Fruit fly (Drosophila melanogaster) whole organism, adult: ENCODE results near the gene CG16710.

Source experiments
- CG11617 ChIP-seq: fragments of 200-800 bp; sonication (Bioruptor generic); optimal IDR thresholded peaks from 2 replicates; lab custom pipeline; 2017; ENCODE audit warnings: mild to moderate bottlenecking, missing biosample characterization, missing genetic modification reagents, missing genetic modification characterization
- CG12768 ChIP-seq: fragments of 200-800 bp; sonication (Bioruptor generic); optimal IDR thresholded peaks from 2 replicates; lab custom pipeline; 2017; ENCODE audit warnings: missing biosample characterization, missing genetic modification characterization, mild to moderate bottlenecking, moderate library complexity, missing genetic modification reagents
- CG14711 ChIP-seq: fragments of 200-800 bp; sonication (Bioruptor generic); optimal IDR thresholded peaks from 2 replicates; lab custom pipeline; 2018; ENCODE audit warnings: missing biosample characterization, mild to moderate bottlenecking, missing genetic modification characterization, moderate library complexity
- CG1620 ChIP-seq: fragments of 200-800 bp; sonication (Bioruptor generic); optimal IDR thresholded peaks from 2 replicates; lab custom pipeline; 2016; ENCODE audit warnings: missing biosample characterization, missing genetic modification characterization
- CG33017 ChIP-seq: fragments of 200-800 bp; sonication (Bioruptor generic); optimal IDR thresholded peaks from 2 replicates; lab custom pipeline; 2018; ENCODE audit warnings: missing biosample characterization, mild to moderate bottlenecking, missing genetic modification characterization, moderate library complexity
- CG5204 ChIP-seq: fragments of 200-800 bp; sonication (Bioruptor generic); optimal IDR thresholded peaks from 2 replicates; lab custom pipeline; 2016; ENCODE audit warnings: missing biosample characterization, missing genetic modification characterization
- CG7045 ChIP-seq: fragments of 200-800 bp; sonication (Bioruptor generic); optimal IDR thresholded peaks from 2 replicates; lab custom pipeline; 2017; ENCODE audit warnings: missing biosample characterization, mild to moderate bottlenecking, missing genetic modification characterization
- CG7101 ChIP-seq: fragments of 200-800 bp; sonication (Bioruptor generic); optimal IDR thresholded peaks from 2 replicates; lab custom pipeline; 2018; ENCODE audit warnings: missing biosample characterization, mild to moderate bottlenecking, missing genetic modification characterization, moderate library complexity
- Clk ChIP-seq: fragments of 200-800 bp; sonication (Bioruptor generic); optimal IDR thresholded peaks from 2 replicates; lab custom pipeline; 2017; ENCODE audit warnings: missing biosample characterization, missing genetic modification characterization
- Crg-1 ChIP-seq: fragments of 200-800 bp; sonication (Bioruptor generic); optimal IDR thresholded peaks from 2 replicates; lab custom pipeline; 2016; ENCODE audit warnings: missing biosample characterization, missing genetic modification characterization
- Hr96 ChIP-seq: fragments of 200-800 bp; sonication (Bioruptor generic); optimal IDR thresholded peaks from 2 replicates; lab custom pipeline; 2016; ENCODE audit warnings: missing biosample characterization, missing genetic modification characterization
- Mnt ChIP-seq: fragments of 200-800 bp; sonication (Bioruptor generic); optimal IDR thresholded peaks from 2 replicates; lab custom pipeline; 2016; ENCODE audit warnings: missing biosample characterization, mild to moderate bottlenecking, missing genetic modification characterization
- bab1 ChIP-seq: fragments of 200-800 bp; sonication (Bioruptor generic); optimal IDR thresholded peaks from 3 replicates; lab custom pipeline; 2019; ENCODE audit warnings: missing biosample characterization, mild to moderate bottlenecking, missing genetic modification characterization, moderate library complexity
- cic ChIP-seq: fragments of 200-800 bp; sonication (Bioruptor generic); optimal IDR thresholded peaks from 2 replicates; lab custom pipeline; 2017; ENCODE audit warnings: missing biosample characterization, mild to moderate bottlenecking, missing genetic modification characterization, moderate library complexity
- cnc ChIP-seq, 2 experiments: fragments of >200 bp; optimal IDR thresholded peaks; 2 replicates each; lab custom pipeline; 2017
- kay ChIP-seq: fragments of 200-800 bp; sonication (Bioruptor generic); peaks from one replicate; lab custom pipeline; 2016; ENCODE audit warnings: missing biosample characterization, missing genetic modification characterization, borderline replicate concordance
- ovo ChIP-seq: fragments of 200-800 bp; sonication (Bioruptor generic); optimal IDR thresholded peaks from 2 replicates; lab custom pipeline; 2016; ENCODE audit warnings: missing biosample characterization, missing genetic modification characterization
- pad ChIP-seq: fragments of 200-800 bp; sonication (Bioruptor generic); optimal IDR thresholded peaks from 3 replicates; lab custom pipeline; 2017; ENCODE audit warnings: missing biosample characterization, missing genetic modification characterization, mild to moderate bottlenecking, moderate library complexity, missing genetic modification reagents
- tj ChIP-seq: fragments of 200-800 bp; sonication (Bioruptor generic); optimal IDR thresholded peaks from 3 replicates; lab custom pipeline; 2017; ENCODE audit warnings: missing biosample characterization, mild to moderate bottlenecking, missing genetic modification characterization, moderate library complexity
- toe ChIP-seq: fragments of 200-800 bp; sonication (Bioruptor generic); optimal IDR thresholded peaks from 2 replicates; lab custom pipeline; 2016; ENCODE audit warnings: missing biosample characterization, missing genetic modification characterization

Gene CG16710

dm6 chr3R:23664437-23664836 is 17.9 kb upstream of the CG16710 start:
- no peak for TF ChIP-seq toe (GFP tag; lab: Kevin White, UChicago)
- peak; percentile 20 for TF ChIP-seq tj
- no peak for TF ChIP-seq ovo (GFP tag; lab: Kevin White, UChicago)
- TF ChIP-seq kay: peak; percentile 77
- TF ChIP-seq cnc (optimal IDR thresholded peaks at IDR 0.05; lab: Kevin White, UChicago): no peak
- no peak for TF ChIP-seq cic (GFP tag; lab: Kevin White, UChicago)

DNA sequence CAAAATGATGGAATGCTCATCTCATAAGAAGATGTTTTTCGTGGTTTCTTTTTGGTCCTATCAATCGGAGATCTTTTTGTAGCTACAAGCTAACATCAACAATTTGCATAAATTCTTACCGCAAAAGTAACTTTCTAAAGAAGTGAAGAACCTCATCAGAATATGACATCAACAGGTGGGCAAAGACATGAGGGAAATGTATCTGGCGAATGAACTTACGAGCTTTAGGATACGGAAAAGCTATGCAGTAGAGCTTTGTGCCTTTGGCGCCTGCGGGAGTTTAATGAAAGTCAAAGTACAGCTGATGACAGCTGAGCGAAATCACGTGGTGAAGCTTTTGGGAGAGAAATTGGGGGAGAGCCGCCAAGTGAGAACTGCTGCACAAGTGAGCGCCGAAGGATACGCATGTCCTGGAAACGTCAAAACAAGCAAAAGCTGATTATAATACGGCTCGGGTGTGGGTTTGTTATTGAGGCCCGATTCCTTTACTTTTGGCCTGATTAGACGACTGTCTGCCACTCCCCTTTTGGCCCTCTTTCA is 15.6 kb upstream of the CG16710 start:
- TF ChIP-seq CG7101 (tag; lab: Kevin White, UChicago): no peak
- TF ChIP-seq Clk (GFP tag; lab: Kevin White, UChicago): no peak
- TF ChIP-seq CG1620 (GFP tag; lab: Kevin White, UChicago): no peak
- TF ChIP-seq CG7045 (GFP tag; lab: Kevin White, UChicago): no peak
- no peak for TF ChIP-seq Mnt (GFP tag; lab: Kevin White, UChicago)
- TF ChIP-seq CG12768 (GFP tag; lab: Kevin White, UChicago): no peak
- no peak for TF ChIP-seq Hr96 (GFP tag; lab: Kevin White, UChicago)
- no peak for TF ChIP-seq kay
- TF ChIP-seq bab1 (GFP tag; lab: Kevin White, UChicago): no peak
- TF ChIP-seq toe (GFP tag; lab: Kevin White, UChicago): no peak

DNA sequence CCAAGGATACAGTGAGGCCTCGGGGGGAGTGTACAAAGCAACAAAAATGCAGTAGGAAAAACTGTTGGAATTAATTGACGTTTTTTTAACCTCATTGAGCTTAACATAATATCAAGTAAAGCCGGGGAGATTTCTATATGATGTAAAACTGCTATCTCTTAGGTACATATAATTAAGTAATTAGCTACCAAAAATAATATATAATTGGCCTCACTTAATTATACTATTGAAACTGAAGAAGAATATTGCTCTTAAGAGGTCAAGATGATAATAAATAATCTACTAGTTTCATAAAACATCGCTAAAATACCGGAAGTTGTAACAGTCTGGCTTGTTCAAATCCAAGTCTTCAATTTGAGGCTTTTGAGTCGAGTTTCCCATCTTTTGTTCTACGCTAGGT is 14.9 kb upstream of the CG16710 start:
- no peak for TF ChIP-seq cic (GFP tag; lab: Kevin White, UChicago)
- TF ChIP-seq Crg-1 (GFP tag; lab: Kevin White, UChicago): no peak
- peak; percentile 42 for TF ChIP-seq CG7045 (GFP tag; lab: Kevin White, UChicago)
- peak; percentile 39 for TF ChIP-seq CG12768 (GFP tag; lab: Kevin White, UChicago)
- peak; percentile 19 for TF ChIP-seq CG5204
- no peak for TF ChIP-seq ovo (GFP tag; lab: Kevin White, UChicago)
- TF ChIP-seq Hr96 (GFP tag; lab: Kevin White, UChicago): no peak
- no peak for TF ChIP-seq CG7101 (tag; lab: Kevin White, UChicago)

DNA sequence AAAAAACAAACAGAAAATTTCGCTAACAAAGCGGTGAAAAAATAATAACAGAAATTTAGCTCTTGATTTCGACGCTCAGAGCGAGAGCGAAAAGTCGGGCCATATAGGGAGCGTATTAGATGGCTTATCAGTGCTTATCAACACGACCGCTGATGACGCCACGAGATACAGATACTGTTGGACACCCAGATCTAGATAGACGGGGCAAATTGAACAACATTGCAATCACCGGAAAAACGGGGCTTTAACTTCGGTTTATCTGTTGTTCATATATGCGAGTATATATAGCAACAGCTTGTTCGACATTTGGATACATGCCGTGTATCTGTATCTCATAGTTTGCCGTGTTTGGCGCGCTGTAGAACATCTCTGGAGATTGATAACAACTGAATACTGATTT is 13.7 kb upstream of the CG16710 start:
- TF ChIP-seq bab1 (GFP tag; lab: Kevin White, UChicago): no peak
- no peak for TF ChIP-seq CG5204
- no peak for TF ChIP-seq pad (GFP tag; lab: Kevin White, UChicago)
- TF ChIP-seq cic (GFP tag; lab: Kevin White, UChicago): no peak
- TF ChIP-seq CG7101 (tag; lab: Kevin White, UChicago): no peak
- no peak for TF ChIP-seq CG33017
- no peak for TF ChIP-seq Mnt (GFP tag; lab: Kevin White, UChicago)
- no peak for TF ChIP-seq cnc (optimal IDR thresholded peaks at IDR 0.05; lab: Kevin White, UChicago)
- TF ChIP-seq toe (GFP tag; lab: Kevin White, UChicago): no peak
- TF ChIP-seq CG7045 (GFP tag; lab: Kevin White, UChicago): no peak
- TF ChIP-seq Crg-1 (GFP tag; lab: Kevin White, UChicago): no peak
- no peak for TF ChIP-seq CG12768 (GFP tag; lab: Kevin White, UChicago)
- no peak for TF ChIP-seq tj

- TF ChIP-seq CG5204 (peak; percentile 100), toe (GFP tag; lab: Kevin White, UChicago) (peak; percentile 100), CG11617 (GFP tag; lab: Kevin White, UChicago) (peak; percentile 100), bab1 (GFP tag; lab: Kevin White, UChicago) (peak; percentile 98), CG7101 (tag; lab: Kevin White, UChicago) (peak; percentile 99), Crg-1 (GFP tag; lab: Kevin White, UChicago) (peak; percentile 99), cnc (optimal IDR thresholded peaks at IDR 0.05; lab: Kevin White, UChicago) (no peak), CG7045 (GFP tag; lab: Kevin White, UChicago) (peak; percentile 100), CG1620 (GFP tag; lab: Kevin White, UChicago) (peak; percentile 98), CG33017 (peak; percentile 99), CG12768 (GFP tag; lab: Kevin White, UChicago) (peak; percentile 100), Clk (GFP tag; lab: Kevin White, UChicago) (peak; percentile 99), kay (peak; percentile 57), cic (GFP tag; lab: Kevin White, UChicago) (peak; percentile 96), CG14711 (tag; lab: Kevin White, UChicago) (peak; percentile 96), tj (peak; percentile 95), Hr96 (GFP tag; lab: Kevin White, UChicago) (peak; percentile 99), pad (GFP tag; lab: Kevin White, UChicago) (peak; percentile 96), ovo (GFP tag; lab: Kevin White, UChicago) (peak; percentile 100), Mnt (GFP tag; lab: Kevin White, UChicago) (peak; percentile 95)
Observed at dm6 chr3R:23669401-23670216, 12.7 kb upstream of the CG16710 start, which contains the start of gene CG31145. CG31145 (minus strand) TSS chr3R:23669659.

DNA sequence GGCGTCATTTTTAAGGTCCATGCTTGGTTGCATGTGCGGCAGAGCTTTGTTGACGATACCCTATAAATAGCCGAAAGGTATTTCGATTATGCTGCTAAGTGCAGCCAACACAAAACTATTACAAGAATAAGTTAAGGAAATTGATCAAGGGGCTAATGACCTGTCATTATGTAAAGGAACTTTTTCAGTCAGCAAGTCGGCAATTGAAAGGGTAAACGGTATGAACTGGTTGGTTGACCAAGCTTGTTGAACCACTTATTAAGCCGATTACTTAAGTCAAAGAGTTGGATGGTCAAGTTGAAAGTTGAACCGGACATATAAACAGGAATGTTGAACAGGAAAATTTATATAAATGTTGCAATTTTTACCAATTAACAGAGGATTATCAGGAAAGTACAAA is 9.2 kb upstream of the CG16710 start:
- no peak for TF ChIP-seq kay
- no peak for TF ChIP-seq CG33017
- TF ChIP-seq CG1620 (GFP tag; lab: Kevin White, UChicago): no peak
- TF ChIP-seq CG5204: no peak
- no peak for TF ChIP-seq Clk (GFP tag; lab: Kevin White, UChicago)
- no peak for TF ChIP-seq CG11617 (GFP tag; lab: Kevin White, UChicago)
- no peak for TF ChIP-seq cic (GFP tag; lab: Kevin White, UChicago)
- no peak for TF ChIP-seq CG14711 (tag; lab: Kevin White, UChicago)
- no peak for TF ChIP-seq CG7045 (GFP tag; lab: Kevin White, UChicago)
- TF ChIP-seq toe (GFP tag; lab: Kevin White, UChicago): no peak
- TF ChIP-seq CG12768 (GFP tag; lab: Kevin White, UChicago): no peak
- no peak for TF ChIP-seq cnc (optimal IDR thresholded peaks at IDR 0.05; lab: Kevin White, UChicago)
- TF ChIP-seq CG7101 (tag; lab: Kevin White, UChicago): no peak
- TF ChIP-seq Crg-1 (GFP tag; lab: Kevin White, UChicago): no peak
- TF ChIP-seq Hr96 (GFP tag; lab: Kevin White, UChicago): no peak
- TF ChIP-seq pad (GFP tag; lab: Kevin White, UChicago): no peak
- TF ChIP-seq bab1 (GFP tag; lab: Kevin White, UChicago): no peak
- no peak for TF ChIP-seq Mnt (GFP tag; lab: Kevin White, UChicago)
- TF ChIP-seq tj: no peak
